Fruit fly (Drosophila melanogaster) whole organism, prepupa: ENCODE data around the gene CG4133.

Source experiments
- Blimp-1 ChIP-seq: fragments of 200-800 bp; sonication (Bioruptor generic); optimal IDR thresholded peaks from 3 replicates; lab custom pipeline; 2017; ENCODE audit warnings: missing biosample characterization, missing genetic modification characterization, mild to moderate bottlenecking, moderate library complexity, missing genetic modification reagents
- CG10669 ChIP-seq: fragments of 200-800 bp; sonication (Bioruptor generic); optimal IDR thresholded peaks from 3 replicates; lab custom pipeline; 2018; ENCODE audit warnings: missing biosample characterization, mild to moderate bottlenecking, missing genetic modification characterization, moderate library complexity
- CG11294 ChIP-seq: fragments of 200-800 bp; sonication (Bioruptor generic); IDR thresholded peaks from 2 replicates; pipeline ENCODE4 v1.3.6; 2022; ENCODE audit warnings: missing biosample characterization, missing genetic modification characterization
- CG11762 ChIP-seq: fragments of 200-800 bp; sonication (Bioruptor generic); optimal IDR thresholded peaks from 3 replicates; lab custom pipeline; 2016; ENCODE audit warnings: missing biosample characterization, missing genetic modification characterization; ENCODE audit not compliant: insufficient read depth
- CG1621 ChIP-seq: fragments of 200-800 bp; sonication (Bioruptor generic); optimal IDR thresholded peaks from 3 replicates; lab custom pipeline; 2018; ENCODE audit warnings: missing biosample characterization, mild to moderate bottlenecking, missing genetic modification characterization
- CG16779 ChIP-seq: fragments of 200-800 bp; sonication (Bioruptor generic); optimal IDR thresholded peaks from 3 replicates; lab custom pipeline; 2017; ENCODE audit warnings: missing biosample characterization, mild to moderate bottlenecking, missing genetic modification characterization
- CG3032 ChIP-seq: fragments of 200-800 bp; optimal IDR thresholded peaks from 2 replicates; lab custom pipeline; 2019; ENCODE audit warnings: missing biosample characterization, mild to moderate bottlenecking, missing genetic modification characterization, moderate library complexity
- CG31627 ChIP-seq: fragments of 200-800 bp; sonication (Bioruptor generic); optimal IDR thresholded peaks from 3 replicates; lab custom pipeline; 2016; ENCODE audit warnings: missing biosample characterization, missing genetic modification characterization
- CG32006 ChIP-seq: fragments of 200-800 bp; sonication (Bioruptor generic); optimal IDR thresholded peaks from 3 replicates; lab custom pipeline; 2017; ENCODE audit warnings: missing biosample characterization, mild to moderate bottlenecking, missing genetic modification characterization
- CG34406 ChIP-seq: fragments of 200-800 bp; sonication (Bioruptor generic); optimal IDR thresholded peaks from 3 replicates; lab custom pipeline; 2016; ENCODE audit warnings: missing biosample characterization, missing genetic modification characterization
- CG6163 ChIP-seq: fragments of 200-800 bp; sonication (Bioruptor generic); IDR thresholded peaks from 3 replicates; pipeline ENCODE4 v1.3.6; 2022; ENCODE audit warnings: missing biosample characterization, missing genetic modification characterization
- CG6808 ChIP-seq: fragments of 200-800 bp; sonication (Bioruptor generic); optimal IDR thresholded peaks from 3 replicates; lab custom pipeline; 2017; ENCODE audit warnings: missing biosample characterization, missing genetic modification characterization, mild to moderate bottlenecking, moderate library complexity, missing genetic modification reagents
- CG6854 ChIP-seq: fragments of 200-800 bp; sonication (Bioruptor generic); optimal IDR thresholded peaks from 2 replicates; lab custom pipeline; 2017; ENCODE audit warnings: missing biosample characterization, mild to moderate bottlenecking, missing genetic modification characterization
- CG8119 ChIP-seq: fragments of 200-800 bp; sonication (Bioruptor generic); IDR thresholded peaks from 3 replicates; pipeline ENCODE4 v1.3.6; 2022; ENCODE audit warnings: missing biosample characterization, missing genetic modification characterization
- CG8319 ChIP-seq: fragments of 200-800 bp; sonication (Bioruptor generic); optimal IDR thresholded peaks from 3 replicates; lab custom pipeline; 2016; ENCODE audit warnings: missing biosample characterization, missing genetic modification characterization
- CG8632 ChIP-seq: fragments of 200-800 bp; sonication (Bioruptor generic); optimal IDR thresholded peaks from 3 replicates; lab custom pipeline; 2016; ENCODE audit warnings: missing biosample characterization, missing genetic modification characterization
- Eip75B ChIP-seq: fragments of 200-800 bp; sonication (Bioruptor generic); optimal IDR thresholded peaks from 3 replicates; lab custom pipeline; 2016; ENCODE audit warnings: missing biosample characterization, missing genetic modification characterization
- Eip78C ChIP-seq: fragments of 200-800 bp; sonication (Bioruptor generic); peaks from one replicate; lab custom pipeline; 2016; ENCODE audit warnings: missing biosample characterization, missing genetic modification characterization
- Eip93F ChIP-seq: fragments of 200-800 bp; sonication (Bioruptor generic); optimal IDR thresholded peaks from 2 replicates; lab custom pipeline; 2016; ENCODE audit warnings: missing biosample characterization, mild to moderate bottlenecking, missing genetic modification characterization
- Ets21C ChIP-seq: fragments of 200-800 bp; sonication (Bioruptor generic); optimal IDR thresholded peaks from 3 replicates; lab custom pipeline; 2016; ENCODE audit warnings: missing biosample characterization, missing genetic modification characterization
- Hr38 ChIP-seq: sonication (Bioruptor generic); optimal IDR thresholded peaks from 2 replicates; lab custom pipeline; 2016; ENCODE audit warnings: missing biosample characterization, missing genetic modification characterization
- Hr4 ChIP-seq: fragments of 200-800 bp; sonication (Bioruptor generic); optimal IDR thresholded peaks from 3 replicates; lab custom pipeline; 2016; ENCODE audit warnings: missing biosample characterization, missing genetic modification characterization
- Lpt ChIP-seq: fragments of 200-800 bp; sonication (Bioruptor generic); optimal IDR thresholded peaks from 3 replicates; lab custom pipeline; 2016; ENCODE audit warnings: missing biosample characterization, missing genetic modification characterization
- Met ChIP-seq: fragments of 200-800 bp; sonication (Bioruptor generic); optimal IDR thresholded peaks from 3 replicates; lab custom pipeline; 2016; ENCODE audit warnings: missing biosample characterization, missing genetic modification characterization
- OdsH ChIP-seq: fragments of 200-800 bp; sonication (Bioruptor generic); optimal IDR thresholded peaks from 3 replicates; lab custom pipeline; 2016; ENCODE audit warnings: missing biosample characterization, missing genetic modification characterization
- Smox ChIP-seq: fragments of 200-800 bp; sonication (Bioruptor generic); optimal IDR thresholded peaks from 3 replicates; lab custom pipeline; 2016; ENCODE audit warnings: missing biosample characterization, missing genetic modification characterization
- Sox102F ChIP-seq: fragments of 200-800 bp; sonication (Bioruptor generic); optimal IDR thresholded peaks from 2 replicates; lab custom pipeline; 2016; ENCODE audit warnings: missing biosample characterization, mild to moderate bottlenecking, missing genetic modification characterization
- Sox14 ChIP-seq: fragments of 200-800 bp; sonication (Bioruptor generic); optimal IDR thresholded peaks from 3 replicates; lab custom pipeline; 2016; ENCODE audit warnings: missing biosample characterization, missing genetic modification characterization
- Sox15 ChIP-seq: fragments of 200-800 bp; sonication (Bioruptor generic); optimal IDR thresholded peaks from 3 replicates; lab custom pipeline; 2016; ENCODE audit warnings: missing biosample characterization, missing genetic modification characterization
- achi ChIP-seq: fragments of 200-800 bp; sonication (Bioruptor generic); optimal IDR thresholded peaks from 3 replicates; lab custom pipeline; 2016; ENCODE audit warnings: missing biosample characterization, missing genetic modification characterization
- acj6 ChIP-seq: fragments of 200-800 bp; sonication (Bioruptor generic); optimal IDR thresholded peaks from 3 replicates; lab custom pipeline; 2016; ENCODE audit warnings: missing biosample characterization, missing genetic modification characterization
- cyc ChIP-seq: fragments of 200-800 bp; sonication (Bioruptor generic); optimal IDR thresholded peaks from 3 replicates; lab custom pipeline; 2016; ENCODE audit warnings: missing biosample characterization, missing genetic modification characterization
- dac ChIP-seq: fragments of 200-800 bp; sonication (Bioruptor generic); optimal IDR thresholded peaks from 2 replicates; lab custom pipeline; 2017; ENCODE audit warnings: missing biosample characterization, mild to moderate bottlenecking, missing genetic modification characterization
- eg ChIP-seq: fragments of 200-800 bp; sonication (Bioruptor generic); IDR thresholded peaks from 3 replicates; pipeline ENCODE4 v1.3.6; 2022; ENCODE audit warnings: missing biosample characterization, missing genetic modification characterization
- esn ChIP-seq: fragments of 200-800 bp; sonication (Bioruptor generic); optimal IDR thresholded peaks from 2 replicates; lab custom pipeline; 2016; ENCODE audit warnings: missing biosample characterization, mild to moderate bottlenecking, missing genetic modification characterization, moderate library complexity
- fd59A ChIP-seq: fragments of 200-800 bp; sonication (Bioruptor generic); optimal IDR thresholded peaks from 2 replicates; lab custom pipeline; 2017; ENCODE audit warnings: missing biosample characterization, mild to moderate bottlenecking, missing genetic modification characterization, missing genetic modification reagents
- fkh ChIP-seq: fragments of 200-800 bp; sonication (Bioruptor generic); optimal IDR thresholded peaks from 3 replicates; lab custom pipeline; 2017; ENCODE audit warnings: missing biosample characterization, mild to moderate bottlenecking, missing genetic modification characterization, moderate library complexity
- lz ChIP-seq: fragments of 200-800 bp; sonication (Bioruptor generic); optimal IDR thresholded peaks from 3 replicates; lab custom pipeline; 2016; ENCODE audit warnings: missing biosample characterization, missing genetic modification characterization
- net ChIP-seq: fragments of 200-800 bp; sonication (Bioruptor generic); optimal IDR thresholded peaks from 3 replicates; lab custom pipeline; 2016; ENCODE audit warnings: missing biosample characterization, missing genetic modification characterization
- pdm3 ChIP-seq: fragments of 200-800 bp; sonication (Bioruptor generic); optimal IDR thresholded peaks from 3 replicates; lab custom pipeline; 2016; ENCODE audit warnings: missing biosample characterization, missing genetic modification characterization
- spab ChIP-seq: fragments of 200-800 bp; sonication (Bioruptor generic); optimal IDR thresholded peaks from 2 replicates; lab custom pipeline; 2017; ENCODE audit warnings: missing biosample characterization, mild to moderate bottlenecking, missing genetic modification characterization, missing genetic modification reagents
- ss ChIP-seq, 2 experiments: fragments of 200-800 bp; sonication (Bioruptor generic); optimal IDR thresholded peaks; 2 replicates in 1 of 2; 3 replicates in 1 of 2; lab custom pipeline; 2017 to 2018; ENCODE audit warnings: mild to moderate bottlenecking in 2 of 2, missing biosample characterization in 2 of 2, missing genetic modification characterization in 2 of 2, moderate library complexity in 1 of 2
- svp ChIP-seq: fragments of 200-800 bp; sonication (Bioruptor generic); peaks from one replicate; lab custom pipeline; 2016; ENCODE audit warnings: missing biosample characterization, missing genetic modification characterization
- vri ChIP-seq: fragments of 200-800 bp; sonication (Bioruptor generic); optimal IDR thresholded peaks from 3 replicates; lab custom pipeline; 2016; ENCODE audit warnings: missing biosample characterization, mild to moderate bottlenecking, missing genetic modification characterization

CG4133 gene

DNA sequence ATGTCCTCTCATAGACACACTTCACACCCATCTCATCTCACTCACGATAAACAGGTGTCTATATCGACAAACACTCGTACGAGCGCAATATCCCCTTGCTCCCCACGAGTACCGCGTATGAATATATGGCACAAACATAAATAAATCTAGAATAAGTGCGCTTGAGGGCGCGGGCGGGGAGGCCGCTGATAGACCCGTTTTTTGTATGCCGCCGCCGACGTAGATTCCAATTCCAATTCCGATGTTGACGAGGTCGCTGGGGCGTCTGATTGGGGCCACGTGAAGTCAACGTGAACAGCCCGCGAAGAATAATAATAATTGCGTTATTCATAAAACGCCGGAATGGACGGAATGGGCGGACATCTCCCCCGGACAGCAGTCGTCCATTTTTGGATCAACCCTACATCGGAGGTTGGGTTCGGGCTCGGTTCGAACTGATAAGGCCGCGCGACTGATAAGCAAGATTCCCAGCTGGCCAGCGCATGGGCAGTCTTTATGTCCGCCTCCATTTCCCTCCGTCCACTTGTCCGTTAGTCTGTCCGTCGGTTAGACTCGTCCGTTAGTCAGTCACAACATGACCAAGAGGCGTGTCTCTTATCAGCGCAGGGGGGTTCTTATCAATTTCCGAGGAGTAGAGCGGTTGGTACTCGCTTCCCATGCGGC, 29.1 kb downstream of the CG4133 start:
- TF ChIP-seq CG6163 (GFP tag; lab: Robert Waterston, UW) (0 out of 3 replicates have a peak, but pooled peaks have one; percentile 36), achi (GFP tag; lab: Kevin White, UChicago) (peak; percentile 13), Smox (GFP tag; lab: Kevin White, UChicago) (no peak), Eip78C (peak; percentile 32), acj6 (GFP tag; lab: Kevin White, UChicago) (no peak), net (no peak), CG16779 (peak; percentile 17), vri (peak; percentile 83), eg (peak; percentile 10; the same call in 1 of the 3 replicates), Sox15 (GFP tag; lab: Kevin White, UChicago) (no peak), CG3032 (tag; lab: Kevin White, UChicago) (peak; percentile 42), fkh (peak; percentile 64), CG8319 (GFP tag; lab: Kevin White, UChicago) (no peak), Sox14 (GFP tag; lab: Kevin White, UChicago) (peak; percentile 38), CG6808 (GFP tag; lab: Kevin White, UChicago) (peak; percentile 20), svp (GFP tag; lab: Kevin White, UChicago) (peak; percentile 100), CG8632 (peak; percentile 11)

- TF ChIP-seq Eip93F (GFP tag; lab: Kevin White, UChicago) (peak; percentile 48), Blimp-1 (GFP tag; lab: Kevin White, UChicago) (no peak)
- TF ChIP-seq, all 60 proteins: peak for 1
These were observed 29.9 kb downstream of the CG4133 start for dm6 chr2L:485127-485824.

dm6 chr2L:485825-486240, 30.5 kb downstream of the CG4133 start:
- TF ChIP-seq Blimp-1 (GFP tag; lab: Kevin White, UChicago) (peak; percentile 70), CG34406 (GFP tag; lab: Kevin White, UChicago) (peak; percentile 82), Sox102F (GFP tag; lab: Kevin White, UChicago) (peak; percentile 88), ss (GFP tag; optimal IDR thresholded peaks at IDR 0.05; lab: Kevin White, UChicago) (peak; percentile 89 to 95), CG8319 (GFP tag; lab: Kevin White, UChicago) (peak; percentile 63), Met (GFP tag; lab: Kevin White, UChicago) (peak; percentile 87), CG11294 (GFP tag; lab: Robert Waterston, UW) (peak; percentile 40; the same call in 1 of the 2 replicates), CG11762 (GFP tag; lab: Kevin White, UChicago) (peak; percentile 43), CG6808 (GFP tag; lab: Kevin White, UChicago) (peak; percentile 84), achi (GFP tag; lab: Kevin White, UChicago) (peak; percentile 79), Smox (GFP tag; lab: Kevin White, UChicago) (peak; percentile 81), OdsH (GFP tag; lab: Kevin White, UChicago) (peak; percentile 60), Ets21C (peak; percentile 46), CG32006 (GFP tag; lab: Kevin White, UChicago) (peak; percentile 64), cyc (GFP tag; lab: Kevin White, UChicago) (peak; percentile 72), spab (GFP tag; lab: Kevin White, UChicago) (peak; percentile 82), Eip78C (peak; percentile 96), svp (GFP tag; lab: Kevin White, UChicago) (peak; percentile 95), esn (GFP tag; lab: Kevin White, UChicago) (peak; percentile 88), Lpt (GFP tag; lab: Kevin White, UChicago) (peak; percentile 81), CG31627 (GFP tag; lab: Kevin White, UChicago) (peak; percentile 58), eg (peak; percentile 74), vri (peak; percentile 93), pdm3 (GFP tag; lab: Kevin White, UChicago) (peak; percentile 83), Hr4 (GFP tag; lab: Kevin White, UChicago) (peak; percentile 10), Hr38 (GFP tag; lab: Kevin White, UChicago) (peak; percentile 69), Eip75B (GFP tag; lab: Kevin White, UChicago) (peak; percentile 87), lz (GFP tag; lab: Kevin White, UChicago) (peak; percentile 76), Sox15 (GFP tag; lab: Kevin White, UChicago) (peak; percentile 42), CG6163 (GFP tag; lab: Robert Waterston, UW) (peak; percentile 88), CG1621 (peak; percentile 81), CG10669 (peak; percentile 80), CG16779 (peak; percentile 79), CG6854 (peak; percentile 90), fd59A (GFP tag; lab: Kevin White, UChicago) (peak; percentile 56), CG8119 (GFP tag; lab: Robert Waterston, UW) (peak; percentile 55; the same call in 2 of the 3 replicates), dac (GFP tag; lab: Kevin White, UChicago) (peak; percentile 31)
